Fruit fly (Drosophila melanogaster) whole organism, embryonic: ENCODE results near the gene CG11178.
A peak's percentile ranks its signal among the peaks of the same experiment; 100 is the strongest.

Experiments
- Antp ChIP-seq: fragments of 200-800 bp; sonication (Bioruptor generic); optimal IDR thresholded peaks from 3 replicates; lab custom pipeline; 2016; ENCODE audit warnings: missing biosample characterization, missing genetic modification characterization
- CG10209 ChIP-seq: fragments of 200-800 bp; sonication (Bioruptor generic); optimal IDR thresholded peaks from 3 replicates; lab custom pipeline; 2017; ENCODE audit warnings: missing biosample characterization, mild to moderate bottlenecking, missing genetic modification characterization, missing genetic modification reagents
- CG10462 ChIP-seq: fragments of 200-800 bp; sonication (Bioruptor generic); optimal IDR thresholded peaks from 2 replicates; lab custom pipeline; 2016; ENCODE audit warnings: missing biosample characterization, missing genetic modification characterization
- CG10654 ChIP-seq: fragments of 200-800 bp; sonication (Bioruptor generic); optimal IDR thresholded peaks from 2 replicates; lab custom pipeline; 2016; ENCODE audit warnings: missing biosample characterization, missing genetic modification characterization
- CG14710 ChIP-seq: fragments of 200-800 bp; sonication (Bioruptor generic); optimal IDR thresholded peaks from 3 replicates; lab custom pipeline; 2019; ENCODE audit warnings: missing biosample characterization, mild to moderate bottlenecking, missing genetic modification characterization, moderate library complexity
- CG14860 ChIP-seq: fragments of 200-800 bp; sonication (Bioruptor generic); IDR thresholded peaks from 3 replicates; pipeline ENCODE4 v1.3.6; 2022; ENCODE audit warnings: missing biosample characterization, missing genetic modification characterization; ENCODE audit not compliant: partially characterized antibody
- CG15011 ChIP-seq: fragments of 200-800 bp; sonication (Bioruptor generic); optimal IDR thresholded peaks from 3 replicates; lab custom pipeline; 2018; ENCODE audit warnings: missing biosample characterization, mild to moderate bottlenecking, missing genetic modification characterization
- CG15269 ChIP-seq: fragments of 200-800 bp; sonication (Bioruptor generic); optimal IDR thresholded peaks from 2 replicates; lab custom pipeline; 2018; ENCODE audit warnings: missing biosample characterization, mild to moderate bottlenecking, missing genetic modification characterization, moderate library complexity
- CG16863 ChIP-seq: fragments of 200-800 bp; sonication (Bioruptor generic); optimal IDR thresholded peaks from 3 replicates; lab custom pipeline; 2016; ENCODE audit warnings: missing biosample characterization, missing genetic modification characterization
- CG17568 ChIP-seq: fragments of 200-800 bp; sonication (Bioruptor generic); optimal IDR thresholded peaks from 2 replicates; lab custom pipeline; 2018; ENCODE audit warnings: missing biosample characterization, mild to moderate bottlenecking, missing genetic modification characterization, moderate library complexity
- CG18262 ChIP-seq: fragments of 200-800 bp; optimal IDR thresholded peaks from 3 replicates; lab custom pipeline; 2019; ENCODE audit warnings: missing biosample characterization, mild to moderate bottlenecking, missing genetic modification characterization, moderate library complexity
- CG30431 ChIP-seq: fragments of 200-800 bp; sonication (Bioruptor generic); optimal IDR thresholded peaks from 2 replicates; lab custom pipeline; 2017; ENCODE audit warnings: missing biosample characterization, missing genetic modification characterization
- CG31365 ChIP-seq: fragments of 200-800 bp; sonication (Bioruptor generic); optimal IDR thresholded peaks from 2 replicates; lab custom pipeline; 2018; ENCODE audit warnings: missing biosample characterization, mild to moderate bottlenecking, missing genetic modification characterization
- CG34376 ChIP-seq: fragments of 200-800 bp; sonication (Bioruptor generic); optimal IDR thresholded peaks from 2 replicates; lab custom pipeline; 2018; ENCODE audit warnings: missing biosample characterization, mild to moderate bottlenecking, missing genetic modification characterization
- CG3726 ChIP-seq: fragments of 200-800 bp; sonication (Bioruptor generic); IDR thresholded peaks from 3 replicates; pipeline ENCODE4, ENCODE4 v1.3.6; 2022; ENCODE audit warnings: missing biosample characterization, missing genetic modification characterization
- CG9797 ChIP-seq: fragments of 200-800 bp; sonication (Bioruptor generic); optimal IDR thresholded peaks from 3 replicates; lab custom pipeline; 2018; ENCODE audit warnings: missing biosample characterization, mild to moderate bottlenecking, missing genetic modification characterization
- CG9817 ChIP-seq: fragments of 200-800 bp; sonication (Bioruptor generic); optimal IDR thresholded peaks from 2 replicates; lab custom pipeline; 2018; ENCODE audit warnings: missing biosample characterization, mild to moderate bottlenecking, missing genetic modification characterization, moderate library complexity
- CHES-1-like ChIP-seq: fragments of 200-800 bp; sonication (Bioruptor generic); optimal IDR thresholded peaks from 2 replicates; lab custom pipeline; 2016; ENCODE audit warnings: missing biosample characterization, missing genetic modification characterization
- Dad ChIP-seq: fragments of 200-800 bp; sonication (Bioruptor generic); optimal IDR thresholded peaks from 3 replicates; lab custom pipeline; 2016; ENCODE audit warnings: missing biosample characterization, missing genetic modification characterization
- Dek ChIP-seq: fragments of 200-800 bp; sonication (Bioruptor generic); optimal IDR thresholded peaks from 3 replicates; lab custom pipeline; 2019; ENCODE audit warnings: missing biosample characterization, mild to moderate bottlenecking, missing genetic modification characterization, moderate library complexity
- Dref ChIP-seq: fragments of 200-800 bp; sonication (Bioruptor generic); IDR thresholded peaks from 2 replicates; pipeline ENCODE4 v1.3.6; 2022; ENCODE audit warnings: missing biosample characterization, missing genetic modification characterization
- Elba2 ChIP-seq: fragments of 200-800 bp; sonication (Bioruptor generic); optimal IDR thresholded peaks from 3 replicates; lab custom pipeline; 2016; ENCODE audit warnings: missing biosample characterization, missing genetic modification characterization
- Ets65A ChIP-seq: fragments of 200-800 bp; sonication (Bioruptor generic); peaks from one replicate; lab custom pipeline; 2016; ENCODE audit warnings: missing biosample characterization, missing genetic modification characterization
- Ets97D ChIP-seq: fragments of 200-800 bp; sonication (Bioruptor generic); optimal IDR thresholded peaks from 3 replicates; lab custom pipeline; 2016; ENCODE audit warnings: missing biosample characterization, missing genetic modification characterization
- HHEX ChIP-seq: fragments of 200-800 bp; sonication (Bioruptor generic); optimal IDR thresholded peaks from 3 replicates; lab custom pipeline; 2017; ENCODE audit warnings: missing biosample characterization, mild to moderate bottlenecking, missing genetic modification characterization, missing genetic modification reagents
- HLH54F ChIP-seq: fragments of 200-800 bp; sonication (Bioruptor generic); optimal IDR thresholded peaks from 3 replicates; lab custom pipeline; 2016; ENCODE audit warnings: missing biosample characterization, missing genetic modification characterization
- HmgZ ChIP-seq: fragments of 200-800 bp; sonication (Bioruptor generic); optimal IDR thresholded peaks from 2 replicates; lab custom pipeline; 2018; ENCODE audit warnings: missing biosample characterization, mild to moderate bottlenecking, missing genetic modification characterization
- Kr ChIP-seq: fragments of 200-800 bp; sonication (Bioruptor generic); optimal IDR thresholded peaks from 2 replicates; lab custom pipeline; 2017; ENCODE audit warnings: missing biosample characterization, mild to moderate bottlenecking, missing genetic modification characterization
- Mad ChIP-seq: fragments of 200-800 bp; sonication (Bioruptor generic); optimal IDR thresholded peaks from 2 replicates; lab custom pipeline; 2016; ENCODE audit warnings: missing biosample characterization, missing genetic modification characterization
- NK7.1 ChIP-seq: fragments of 200-800 bp; sonication (Bioruptor generic); optimal IDR thresholded peaks from 3 replicates; lab custom pipeline; 2016; ENCODE audit warnings: missing biosample characterization, missing genetic modification characterization
- Neu2 ChIP-seq: fragments of 200-800 bp; sonication (Bioruptor generic); optimal IDR thresholded peaks from 3 replicates; lab custom pipeline; 2016; ENCODE audit warnings: missing biosample characterization, missing genetic modification characterization, borderline replicate concordance
- Oli ChIP-seq: fragments of 200-800 bp; sonication (Bioruptor generic); optimal IDR thresholded peaks from 2 replicates; lab custom pipeline; 2018; ENCODE audit warnings: missing biosample characterization, mild to moderate bottlenecking, missing genetic modification characterization, moderate library complexity
- Poxn ChIP-seq: fragments of 200-800 bp; sonication (Bioruptor generic); IDR thresholded peaks from 2 replicates; pipeline ENCODE4 v1.3.6; 2022; ENCODE audit warnings: missing biosample characterization, missing genetic modification characterization
- Sin3A ChIP-seq: fragments of >200 bp; optimal IDR thresholded peaks from 2 replicates; lab custom pipeline; 2018
- Sox102F ChIP-seq: fragments of 200-800 bp; sonication (Bioruptor generic); optimal IDR thresholded peaks from 2 replicates; lab custom pipeline; 2018; ENCODE audit warnings: missing biosample characterization, mild to moderate bottlenecking, missing genetic modification characterization, moderate library complexity
- Vsx1 ChIP-seq: fragments of 200-800 bp; sonication (Bioruptor generic); optimal IDR thresholded peaks from 2 replicates; lab custom pipeline; 2017; ENCODE audit warnings: missing biosample characterization, mild to moderate bottlenecking, missing genetic modification characterization, missing genetic modification reagents
- ap ChIP-seq: fragments of 200-800 bp; sonication (Bioruptor generic); IDR thresholded peaks from 2 replicates; pipeline ENCODE4 v1.3.6; 2022; ENCODE audit warnings: missing biosample characterization, missing genetic modification characterization
- ash1 ChIP-seq: fragments of 200-800 bp; sonication (Bioruptor generic); optimal IDR thresholded peaks from 2 replicates; lab custom pipeline; 2018; ENCODE audit warnings: missing biosample characterization, mild to moderate bottlenecking, missing genetic modification characterization
- crc ChIP-seq: fragments of 200-800 bp; sonication (Bioruptor generic); optimal IDR thresholded peaks from 2 replicates; lab custom pipeline; 2016; ENCODE audit warnings: missing biosample characterization, missing genetic modification characterization
- crol ChIP-seq: fragments of 200-800 bp; sonication (Bioruptor generic); IDR thresholded peaks from 2 replicates; pipeline ENCODE4 v1.3.6; 2022; ENCODE audit warnings: missing biosample characterization, missing genetic modification characterization
- fd3F ChIP-seq: fragments of 200-800 bp; sonication (Bioruptor generic); optimal IDR thresholded peaks from 2 replicates; lab custom pipeline; 2018; ENCODE audit warnings: missing biosample characterization, mild to moderate bottlenecking, missing genetic modification characterization, moderate library complexity
- gem ChIP-seq: fragments of 200-800 bp; sonication (Bioruptor generic); optimal IDR thresholded peaks from 2 replicates; lab custom pipeline; 2019; ENCODE audit warnings: missing biosample characterization, mild to moderate bottlenecking, missing genetic modification characterization, moderate library complexity
- ken ChIP-seq: fragments of 200-800 bp; sonication (Bioruptor generic); IDR thresholded peaks from 3 replicates; pipeline ENCODE4 v1.3.6; 2022; ENCODE audit warnings: missing biosample characterization, missing genetic modification characterization
- nmo ChIP-seq: fragments of 200-800 bp; sonication (Bioruptor generic); optimal IDR thresholded peaks from 2 replicates; lab custom pipeline; 2018; ENCODE audit warnings: missing biosample characterization, mild to moderate bottlenecking, missing genetic modification characterization, moderate library complexity
- oc ChIP-seq: fragments of 200-800 bp; sonication (Bioruptor generic); optimal IDR thresholded peaks from 2 replicates; lab custom pipeline; 2018; ENCODE audit warnings: missing biosample characterization, mild to moderate bottlenecking, missing genetic modification characterization, moderate library complexity
- peb ChIP-seq: fragments of 200-800 bp; sonication (Bioruptor generic); IDR thresholded peaks from 2 replicates; pipeline ENCODE4 v1.3.6; 2022; ENCODE audit warnings: missing biosample characterization, missing genetic modification characterization
- slbo ChIP-seq: fragments of 200-800 bp; sonication (Bioruptor generic); IDR thresholded peaks from 2 replicates; pipeline ENCODE4 v1.3.6; 2022; ENCODE audit warnings: missing biosample characterization, missing genetic modification characterization
- slou ChIP-seq: fragments of 200-800 bp; sonication (Bioruptor generic); optimal IDR thresholded peaks from 3 replicates; lab custom pipeline; 2016; ENCODE audit warnings: missing biosample characterization, missing genetic modification characterization
- sna ChIP-seq: fragments of 200-800 bp; sonication (Bioruptor generic); IDR thresholded peaks from 2 replicates; pipeline ENCODE4 v1.3.6; 2022; ENCODE audit warnings: missing biosample characterization, missing genetic modification characterization; ENCODE audit not compliant: partially characterized antibody
- tio ChIP-seq: fragments of 200-800 bp; sonication (Bioruptor generic); optimal IDR thresholded peaks from 2 replicates; lab custom pipeline; 2017; ENCODE audit warnings: missing biosample characterization, missing genetic modification characterization, inconsistent platforms
- trh ChIP-seq: fragments of 200-800 bp; sonication (Bioruptor generic); optimal IDR thresholded peaks from 2 replicates; lab custom pipeline; 2016; ENCODE audit warnings: missing biosample characterization, missing genetic modification characterization

The CG11178 gene

DNA sequence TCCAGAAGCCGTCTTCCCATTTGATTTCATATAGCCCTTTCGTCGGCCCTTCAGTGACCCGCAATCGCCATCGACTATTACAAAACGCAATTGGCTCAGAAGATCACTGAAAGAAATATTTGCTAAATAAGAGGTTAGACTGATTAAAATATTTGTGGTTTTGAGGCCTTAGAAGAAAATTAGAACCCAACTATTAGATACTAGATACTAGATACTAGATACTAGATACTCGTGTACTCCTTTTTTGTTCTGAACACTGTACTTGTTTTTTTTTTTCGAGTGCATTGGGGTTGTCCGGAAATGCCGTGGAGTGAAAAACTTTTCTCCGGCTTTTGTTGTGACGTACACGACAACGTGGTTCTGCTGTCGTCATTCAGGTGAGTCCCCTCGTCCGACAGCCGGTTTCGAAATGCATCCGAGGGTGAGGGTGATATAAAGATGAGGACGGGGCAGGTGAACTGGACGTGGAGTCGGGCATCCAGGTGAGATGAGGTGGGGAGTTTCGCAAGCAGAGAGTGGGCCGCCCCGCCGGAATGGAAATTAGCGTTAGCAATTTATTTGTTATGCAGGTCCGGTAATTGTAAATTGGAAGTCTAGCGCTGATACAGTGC is 24.9 kb downstream of the CG11178 start (continued):
- TF ChIP-seq crol, result no peak
- no peak for TF ChIP-seq CG9797
- TF ChIP-seq CG9817 (tag; lab: Kevin White, UChicago), result no peak
- TF ChIP-seq Dref (GFP tag; lab: Robert Waterston, UW), result no peak
- no peak for TF ChIP-seq Sin3A
- peak; percentile 22 for TF ChIP-seq CG14710 (tag; lab: Kevin White, UChicago)
- TF ChIP-seq Kr (GFP tag; lab: Kevin White, UChicago), result no peak
- peak; percentile 24 for TF ChIP-seq crc (GFP tag; lab: Kevin White, UChicago)
- peak; percentile 73 for TF ChIP-seq Ets65A (GFP tag; lab: Kevin White, UChicago)
- peak; percentile 21; the same call in 1 of the 2 replicates for TF ChIP-seq slbo
- TF ChIP-seq peb (GFP tag; lab: Robert Waterston, UW), result no peak
- no peak for TF ChIP-seq HmgZ (tag; lab: Kevin White, UChicago)
- TF ChIP-seq oc (tag; lab: Kevin White, UChicago), result no peak
- TF ChIP-seq CG31365 (tag; lab: Kevin White, UChicago), result no peak
- TF ChIP-seq CG34376 (GFP tag; lab: Kevin White, UChicago), result no peak
- peak; percentile 60 for TF ChIP-seq gem (tag; lab: Kevin White, UChicago)
- 0 out of 3 replicates have a peak, but pooled peaks have one; percentile 31 for TF ChIP-seq CG3726 (GFP tag; lab: Robert Waterston, UW)
- no peak for TF ChIP-seq NK7.1
- peak; percentile 26 for TF ChIP-seq CG18262
- TF ChIP-seq Ets97D (GFP tag; lab: Kevin White, UChicago), result no peak
- TF ChIP-seq CG17568 (GFP tag; lab: Kevin White, UChicago), result no peak
- no peak for TF ChIP-seq fd3F (GFP tag; lab: Kevin White, UChicago)
- peak; percentile 3 for TF ChIP-seq CG10462 (GFP tag; lab: Kevin White, UChicago)
- no peak for TF ChIP-seq sna (GFP tag; lab: Robert Waterston, UW)
- TF ChIP-seq CG30431 (GFP tag; lab: Kevin White, UChicago), result no peak
- TF ChIP-seq CG16863 (GFP tag; lab: Kevin White, UChicago), result peak; percentile 36
- TF ChIP-seq CG15011, result no peak
- TF ChIP-seq CHES-1-like (GFP tag; lab: Kevin White, UChicago), result peak; percentile 15
- peak; percentile 18 for TF ChIP-seq tio (GFP tag; lab: Kevin White, UChicago)
- no peak for TF ChIP-seq HLH54F (GFP tag; lab: Kevin White, UChicago)
- TF ChIP-seq CG14860 (GFP tag; lab: Robert Waterston, UW), result no peak
- TF ChIP-seq ash1 (GFP tag; lab: Kevin White, UChicago), result no peak
- peak; percentile 33 for TF ChIP-seq Oli (tag; lab: Kevin White, UChicago)
- TF ChIP-seq Poxn (GFP tag; lab: Robert Waterston, UW), result no peak
- TF ChIP-seq Neu2 (GFP tag; lab: Kevin White, UChicago), result no peak
- TF ChIP-seq Antp (GFP tag; lab: Kevin White, UChicago), result peak; percentile 25
- no peak for TF ChIP-seq Dek (tag; lab: Kevin White, UChicago)
- TF ChIP-seq Dad (GFP tag; lab: Kevin White, UChicago), result no peak
- peak; percentile 38 for TF ChIP-seq Sox102F
- peak; percentile 33 for TF ChIP-seq CG10209
- TF ChIP-seq Mad (GFP tag; lab: Kevin White, UChicago), result no peak
- TF ChIP-seq slou, result no peak
- no peak for TF ChIP-seq ap (GFP tag; lab: Robert Waterston, UW)
- no peak for TF ChIP-seq Vsx1 (GFP tag; lab: Kevin White, UChicago)
- no peak for TF ChIP-seq CG15269 (tag; lab: Kevin White, UChicago)
- no peak for TF ChIP-seq HHEX
- no peak for TF ChIP-seq Elba2
- no peak for TF ChIP-seq ken (GFP tag; lab: Robert Waterston, UW)
- TF ChIP-seq trh (GFP tag; lab: Kevin White, UChicago), result no peak
- peak; percentile 32 for TF ChIP-seq nmo (GFP tag; lab: Kevin White, UChicago)
- no peak for TF ChIP-seq CG10654
